Fruit fly (Drosophila melanogaster): ENCODE data around the gene CG9932.

The CG9932 gene

dm6 chr2L:13060037-13060537 is at the start of gene CG9932:
Gene CG9932 (minus strand): TSS chr2L:13060140.
- TF ChIP-seq CG8478 (optimal IDR thresholded peaks at IDR 0.05), result no peak
- TF ChIP-seq CTCF (optimal IDR thresholded peaks at IDR 0.05), result no peak

dm6 chr2L:13106507-13106906 is 46.6 kb upstream of the CG9932 start, which contains the start of gene Ttc30:
Gene Ttc30 (plus strand): TSS chr2L:13106807.
- no peak for TF ChIP-seq CTCF (optimal IDR thresholded peaks at IDR 0.05)
- no peak for TF ChIP-seq CG8478 (optimal IDR thresholded peaks at IDR 0.05)

dm6 chr2L:13104800-13105199 is 44.9 kb upstream of the CG9932 start:
- TF ChIP-seq CTCF (optimal IDR thresholded peaks at IDR 0.05) (no peak), CG8478 (optimal IDR thresholded peaks at IDR 0.05) (no peak)

DNA sequence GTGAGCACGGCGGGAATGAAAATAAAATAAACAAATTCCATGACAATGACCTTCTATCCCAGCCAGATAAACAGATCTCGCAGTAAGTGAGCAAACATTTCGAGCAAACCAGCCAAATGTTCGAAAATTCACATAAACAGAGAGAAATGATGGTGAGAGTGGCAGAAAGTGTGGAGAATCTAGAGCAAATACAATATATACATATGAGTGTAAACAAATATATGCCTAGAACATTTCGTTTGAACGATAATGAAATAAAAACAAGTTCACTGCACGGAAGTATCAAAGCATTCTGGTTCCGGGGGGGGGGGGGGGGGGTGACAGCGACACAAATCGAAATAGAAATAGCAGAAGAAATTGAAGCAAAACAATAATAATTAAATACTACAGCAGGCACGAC is 41.5 kb upstream of the CG9932 start:
- no peak for TF ChIP-seq CG8478 (optimal IDR thresholded peaks at IDR 0.05)
- no peak for TF ChIP-seq CTCF (optimal IDR thresholded peaks at IDR 0.05)

dm6 chr2L:13098301-13098700 is 38.4 kb upstream of the CG9932 start:
- TF ChIP-seq CG8478 (optimal IDR thresholded peaks at IDR 0.05), result no peak
- no peak for TF ChIP-seq CTCF (optimal IDR thresholded peaks at IDR 0.05)

- TF ChIP-seq CG8478 (optimal IDR thresholded peaks at IDR 0.05), result no peak
- no peak for TF ChIP-seq CTCF (optimal IDR thresholded peaks at IDR 0.05)
These were observed 37.3 kb upstream of the CG9932 start for dm6 chr2L:13097200-13097599.

dm6 chr2L:13095805-13096204 is 35.9 kb upstream of the CG9932 start:
- TF ChIP-seq CTCF (optimal IDR thresholded peaks at IDR 0.05) (no peak), CG8478 (optimal IDR thresholded peaks at IDR 0.05) (no peak)

DNA sequence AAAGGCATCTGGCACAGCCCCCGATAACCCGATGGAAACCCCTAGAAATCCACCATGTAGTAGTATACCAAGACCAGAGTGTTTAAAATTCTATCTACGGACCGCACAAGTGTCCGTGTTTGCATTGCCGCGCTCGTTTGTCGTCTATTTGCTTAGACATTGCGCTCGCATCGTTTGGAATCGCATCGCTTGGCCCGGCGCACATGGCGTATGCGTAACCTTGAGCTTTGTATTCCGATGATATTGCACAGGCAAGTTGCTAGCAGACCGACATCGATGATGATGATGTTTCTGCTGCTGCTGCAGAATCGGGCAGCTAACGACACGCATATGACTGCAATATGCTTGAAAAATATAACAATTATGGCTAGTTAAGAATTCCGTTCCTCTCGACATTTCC is 28.6 kb upstream of the CG9932 start:
- TF ChIP-seq CTCF (optimal IDR thresholded peaks at IDR 0.05) (no peak), CG8478 (optimal IDR thresholded peaks at IDR 0.05) (no peak)

DNA sequence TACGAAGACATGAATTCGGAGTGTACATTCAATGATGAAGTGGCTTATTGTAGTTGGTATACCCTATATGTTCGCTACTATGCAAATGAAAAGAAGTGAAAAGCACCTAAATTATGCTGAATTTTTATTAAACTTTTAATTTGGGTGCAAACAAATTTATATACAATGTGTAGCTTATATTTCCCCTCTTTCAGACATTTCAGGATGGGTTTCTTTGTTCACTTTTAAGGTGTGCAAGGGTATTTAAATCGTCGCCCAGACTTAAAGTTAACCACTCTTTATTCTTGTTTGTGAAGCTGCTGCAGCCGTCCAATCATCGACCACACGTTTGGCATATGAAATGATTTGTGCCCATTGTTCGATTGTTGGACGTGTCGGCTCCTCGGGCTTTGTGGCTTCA is 26.8 kb upstream of the CG9932 start:
- TF ChIP-seq CTCF (optimal IDR thresholded peaks at IDR 0.05), result no peak
- TF ChIP-seq CG8478 (optimal IDR thresholded peaks at IDR 0.05), result no peak

- TF ChIP-seq CG8478 (optimal IDR thresholded peaks at IDR 0.05), result no peak
- no peak for TF ChIP-seq CTCF (optimal IDR thresholded peaks at IDR 0.05)
These were observed 23.6 kb upstream of the CG9932 start for dm6 chr2L:13083423-13084079.

DNA sequence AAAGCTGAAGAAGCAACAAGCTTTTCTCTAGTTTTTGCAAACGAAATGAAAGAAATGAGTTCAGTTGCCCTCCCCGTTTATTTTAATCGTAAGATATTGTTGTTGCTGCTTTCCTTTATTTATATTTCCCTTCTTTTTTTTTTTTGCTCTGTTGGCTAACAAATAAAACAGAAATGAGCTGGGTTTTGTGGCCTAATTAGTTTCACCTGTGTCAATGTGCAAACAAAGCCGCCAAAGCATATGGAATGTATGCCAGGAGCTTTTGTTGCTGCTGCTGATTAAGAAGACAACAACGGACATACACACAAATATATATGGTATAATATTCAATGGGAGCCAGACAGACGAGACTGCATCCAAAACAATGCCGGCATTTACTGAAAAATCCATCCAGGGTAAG is 22.2 kb upstream of the CG9932 start:
- no peak for TF ChIP-seq CTCF (optimal IDR thresholded peaks at IDR 0.05)
- TF ChIP-seq CG8478 (optimal IDR thresholded peaks at IDR 0.05), result no peak

DNA sequence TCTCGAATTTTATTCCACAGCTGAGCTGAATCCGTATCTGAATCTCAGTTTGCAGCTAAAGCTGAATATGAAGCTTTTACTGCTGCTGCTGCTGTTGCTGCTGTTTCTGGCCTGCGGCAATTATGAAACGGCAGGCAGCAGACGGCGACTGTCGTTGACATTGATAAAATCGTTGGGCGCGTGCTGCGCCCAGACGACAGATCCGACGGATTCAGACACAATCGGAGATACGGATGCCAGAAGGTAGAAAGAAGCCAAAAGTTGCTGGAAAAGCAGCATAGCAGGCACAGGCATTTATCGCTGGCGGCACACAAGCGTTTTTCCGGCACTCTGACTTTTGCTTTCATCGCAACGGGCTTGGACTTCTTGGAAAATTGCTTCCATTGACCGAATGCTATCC is 19.5 kb upstream of the CG9932 start:
- TF ChIP-seq CG8478 (optimal IDR thresholded peaks at IDR 0.05) (no peak), CTCF (optimal IDR thresholded peaks at IDR 0.05) (no peak)

DNA sequence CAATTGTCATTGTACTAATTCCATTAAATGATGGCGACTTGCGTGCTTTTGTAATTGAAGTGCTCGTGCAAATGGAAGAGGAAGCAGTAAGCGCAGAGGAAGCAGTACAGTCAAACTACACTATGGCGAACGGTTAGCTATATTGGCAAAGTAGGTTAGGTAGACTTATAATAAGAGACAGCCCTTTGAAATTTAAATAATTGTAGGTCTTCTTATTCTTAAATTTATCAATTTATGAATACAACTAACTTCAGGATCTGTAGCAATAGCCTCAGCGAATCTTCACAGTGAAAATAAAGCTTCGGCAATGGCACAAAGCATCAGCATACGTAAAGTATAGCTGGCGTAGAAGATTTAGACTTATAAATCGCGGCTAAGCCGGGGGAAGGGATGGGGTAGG is 14.4 kb upstream of the CG9932 start:
- TF ChIP-seq CG8478 (optimal IDR thresholded peaks at IDR 0.05), result no peak
- no peak for TF ChIP-seq CTCF (optimal IDR thresholded peaks at IDR 0.05)

DNA sequence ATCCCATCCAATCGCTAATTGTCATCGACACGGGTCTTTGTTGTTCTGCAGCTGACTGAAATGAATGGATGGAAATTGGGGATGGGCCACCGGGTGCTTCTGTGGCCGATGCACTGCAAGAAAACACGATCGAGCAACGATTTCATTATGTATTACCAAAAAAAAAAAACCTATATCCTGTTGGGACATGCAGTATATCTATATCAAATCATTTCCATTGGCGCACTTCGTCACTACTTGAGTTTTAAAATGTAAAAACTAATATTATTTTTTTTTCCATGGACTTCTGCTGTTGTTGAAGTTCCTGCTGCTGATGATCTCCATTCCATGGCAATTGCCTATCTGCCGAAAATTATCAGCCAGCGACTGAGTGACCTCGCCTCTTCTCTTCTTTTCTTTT is 13.9 kb upstream of the CG9932 start:
- TF ChIP-seq CG8478 (optimal IDR thresholded peaks at IDR 0.05), result no peak
- no peak for TF ChIP-seq CTCF (optimal IDR thresholded peaks at IDR 0.05)

- TF ChIP-seq CG8478 (optimal IDR thresholded peaks at IDR 0.05), result no peak
- no peak for TF ChIP-seq CTCF (optimal IDR thresholded peaks at IDR 0.05)
These were observed 12.9 kb upstream of the CG9932 start for dm6 chr2L:13072747-13073355.

DNA sequence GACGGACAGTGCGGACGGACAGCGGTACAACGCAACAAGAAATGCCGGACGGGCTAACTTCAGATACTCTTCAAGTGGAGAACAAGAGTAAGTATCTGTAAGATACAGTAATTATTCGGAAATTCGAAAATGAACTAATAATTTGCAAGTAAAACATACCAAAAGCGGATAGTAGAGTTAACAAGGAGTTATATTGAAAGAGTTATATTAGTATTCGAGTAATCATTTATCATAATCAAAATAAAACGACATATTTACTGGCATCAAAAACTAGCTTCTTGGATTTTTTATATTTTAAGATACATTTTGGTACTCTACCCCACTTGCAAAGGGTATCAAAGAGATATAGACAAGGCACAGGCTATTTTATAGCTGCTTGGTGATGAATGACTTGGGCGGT is 11.3 kb upstream of the CG9932 start:
- TF ChIP-seq CTCF (optimal IDR thresholded peaks at IDR 0.05) (no peak), CG8478 (optimal IDR thresholded peaks at IDR 0.05) (no peak)

Data from S2 (cell line).